Worm (Caenorhabditis elegans) whole organism, mixed stage, embryonic: ENCODE measurements around the gene srt-70.

ENCODE experiments used
- drap-1 ChIP-seq: fragments of 200-800 bp; sonication (Bioruptor generic); optimal IDR thresholded peaks from 3 replicates; lab custom pipeline; 2018; ENCODE audit warnings: mild to moderate bottlenecking, missing genetic modification characterization, missing compliant biosample characterization
- elt-1 ChIP-seq: sonication (generic microtip); optimal IDR thresholded peaks from 2 replicates; lab custom pipeline; 2017; ENCODE audit warnings: missing genetic modification characterization, mild to moderate bottlenecking, missing compliant biosample characterization, antibody characterized with exemption, moderate library complexity, borderline replicate concordance; ENCODE audit not compliant: insufficient read depth
- elt-3 ChIP-seq: fragments of 150-350 bp; optimal IDR thresholded peaks from 2 replicates; lab custom pipeline; 2014; ENCODE audit warnings: missing biosample characterization, missing genetic modification characterization
- hlh-1 ChIP-seq: fragments of 150-350 bp; optimal IDR thresholded peaks from 2 replicates; lab custom pipeline; 2014; ENCODE audit warnings: missing biosample characterization, missing genetic modification reagents, missing genetic modification characterization
- lin-13 ChIP-seq: fragments of 150-350 bp; optimal IDR thresholded peaks from 2 replicates; lab custom pipeline; 2014; ENCODE audit warnings: missing biosample characterization, missing genetic modification characterization
- lsy-2 ChIP-seq: fragments of 150-350 bp; optimal IDR thresholded peaks from 2 replicates; lab custom pipeline; 2014; ENCODE audit warnings: missing biosample characterization, missing genetic modification characterization
- mep-1 ChIP-seq: fragments of 150-350 bp; optimal IDR thresholded peaks from 2 replicates; lab custom pipeline; 2017; ENCODE audit warnings: missing biosample characterization, missing genetic modification reagents, missing genetic modification characterization, inconsistent platforms
- nhr-237 ChIP-seq: fragments of 150-350 bp; optimal IDR thresholded peaks from 2 replicates; lab custom pipeline; 2014; ENCODE audit warnings: missing biosample characterization, missing genetic modification characterization
- nhr-28 ChIP-seq: fragments of 150-350 bp; optimal IDR thresholded peaks from 2 replicates; lab custom pipeline; 2014; ENCODE audit warnings: missing biosample characterization, missing genetic modification characterization
- nhr-76 ChIP-seq: sonication (generic microtip); optimal IDR thresholded peaks from 2 replicates; lab custom pipeline; 2017; ENCODE audit warnings: missing biosample characterization, missing genetic modification characterization
- unc-62 ChIP-seq: fragments of 150-350 bp; optimal IDR thresholded peaks from 2 replicates; lab custom pipeline; 2014; ENCODE audit warnings: missing biosample characterization, missing genetic modification reagents, missing genetic modification characterization
- ztf-11 ChIP-seq: fragments of 150-350 bp; optimal IDR thresholded peaks from 2 replicates; lab custom pipeline; 2014; ENCODE audit warnings: missing biosample characterization, missing genetic modification characterization

ce11 chrV:5297740-5298139 lies 38.4 kb upstream of the srt-70 start:
- TF ChIP-seq nhr-237 (tag; lab: Kevin White, UChicago), result no peak
- no peak for TF ChIP-seq elt-1
- TF ChIP-seq elt-3, result no peak
- no peak for TF ChIP-seq ztf-11
- TF ChIP-seq nhr-76, result no peak
- no peak for TF ChIP-seq unc-62 (GFP tag; lab: Kevin White, UChicago)
- no peak for TF ChIP-seq lsy-2 (tag; lab: Kevin White, UChicago)
- no peak for TF ChIP-seq drap-1 (GFP tag; lab: Kevin White, UChicago)
- no peak for TF ChIP-seq hlh-1
- TF ChIP-seq lin-13 (tag; lab: Kevin White, UChicago), result no peak
- TF ChIP-seq nhr-28 (tag; lab: Kevin White, UChicago), result no peak
- TF ChIP-seq mep-1, result no peak
